Fruit fly (Drosophila melanogaster): ENCODE measurements around the gene CG34283.

The CG34283 gene

DNA sequence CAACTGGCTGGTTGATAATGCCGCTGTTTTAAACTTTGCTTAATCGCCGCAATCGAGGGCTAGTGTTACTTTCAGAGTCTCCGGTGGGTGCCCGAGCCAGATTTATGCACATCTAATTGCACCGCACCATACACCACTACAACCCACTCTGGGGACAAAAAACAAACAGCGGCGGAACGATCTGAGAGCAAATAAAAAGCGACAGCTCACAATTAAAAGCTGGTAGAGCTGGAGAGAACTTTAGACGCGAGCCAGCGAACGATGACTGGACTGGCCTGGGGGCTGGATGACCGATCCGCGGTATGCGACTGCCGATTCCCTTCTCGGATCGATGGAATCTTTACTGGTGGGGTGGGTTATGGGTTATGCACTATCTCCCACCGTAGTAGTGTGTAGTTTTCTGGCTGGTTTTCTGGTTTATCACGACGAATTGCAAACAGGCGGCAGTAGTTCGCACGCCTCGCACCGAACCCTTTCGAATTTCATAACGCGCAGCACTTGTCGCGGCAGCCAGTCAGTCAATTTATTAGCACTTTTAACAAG, 17.1 kb upstream of the CG34283 start:
- peak; percentile 5 for TF ChIP-seq Hr39 (GFP tag; optimal IDR thresholded peaks at IDR 0.05)
- 0 out of 3 replicates have a peak, but pooled peaks have one; percentile 30 for TF ChIP-seq CG6163 (GFP tag; IDR thresholded peaks at IDR 0.05)
- TF ChIP-seq esn (GFP tag; optimal IDR thresholded peaks at IDR 0.05) = peak; percentile 5
- peak; percentile 1 for TF ChIP-seq achi (GFP tag; optimal IDR thresholded peaks at IDR 0.05)
- TF ChIP-seq svp (GFP tag) = peak; percentile 76
- TF ChIP-seq CG7368 (GFP tag; optimal IDR thresholded peaks at IDR 0.05) = peak; percentile 29
- TF ChIP-seq CG4318 (GFP tag; optimal IDR thresholded peaks at IDR 0.05) = no peak
- TF ChIP-seq lz (GFP tag; optimal IDR thresholded peaks at IDR 0.05) = peak; percentile 13
- no peak for TF ChIP-seq eg (GFP tag; IDR thresholded peaks at IDR 0.05)
- no peak for TF ChIP-seq Gug (GFP tag; IDR thresholded peaks at IDR 0.05)
- TF ChIP-seq CG10669 (GFP tag; optimal IDR thresholded peaks at IDR 0.05) = no peak
- TF ChIP-seq CG11902 (GFP tag; optimal IDR thresholded peaks at IDR 0.05) = no peak
- TF ChIP-seq vri (GFP tag; optimal IDR thresholded peaks at IDR 0.05) = no peak
- TF ChIP-seq CG15336 (GFP tag; IDR thresholded peaks at IDR 0.05) = no peak; the same call in 1 of the 2 replicates
- no peak for TF ChIP-seq acj6 (GFP tag; optimal IDR thresholded peaks at IDR 0.05)
- TF ChIP-seq topi (GFP tag; optimal IDR thresholded peaks at IDR 0.05) = no peak
- peak; percentile 8 for TF ChIP-seq net (GFP tag; optimal IDR thresholded peaks at IDR 0.05)
- peak; percentile 22 for TF ChIP-seq CG3919 (GFP tag; optimal IDR thresholded peaks at IDR 0.05)
- TF ChIP-seq dsx (GFP tag; optimal IDR thresholded peaks at IDR 0.05; ENCODE audit: poor library complexity, severe bottlenecking) = no peak
- no peak; the same call in 1 of the 3 replicates for TF ChIP-seq CG8119 (GFP tag; IDR thresholded peaks at IDR 0.05)
- TF ChIP-seq CG6276 (GFP tag; optimal IDR thresholded peaks at IDR 0.05) = peak; percentile 5
- no peak for TF ChIP-seq Hr38 (GFP tag; optimal IDR thresholded peaks at IDR 0.05)
- no peak for TF ChIP-seq Lpt (GFP tag; optimal IDR thresholded peaks at IDR 0.05)
- TF ChIP-seq OdsH (GFP tag; optimal IDR thresholded peaks at IDR 0.05) = peak; percentile 25
- peak; percentile 51 for TF ChIP-seq CG32006 (GFP tag; optimal IDR thresholded peaks at IDR 0.05)
- peak; percentile 24 for TF ChIP-seq pdm3 (GFP tag; optimal IDR thresholded peaks at IDR 0.05)
- no peak for TF ChIP-seq CG6854 (GFP tag; optimal IDR thresholded peaks at IDR 0.05)
- no peak for TF ChIP-seq CG1621 (tag; optimal IDR thresholded peaks at IDR 0.05)
- TF ChIP-seq CG31627 (GFP tag; optimal IDR thresholded peaks at IDR 0.05) = peak; percentile 2
- no peak for TF ChIP-seq fd85E (GFP tag; optimal IDR thresholded peaks at IDR 0.05)
- peak; percentile 3 for TF ChIP-seq Eip78C (GFP tag)
- no peak for TF ChIP-seq Sox102F (GFP tag; optimal IDR thresholded peaks at IDR 0.05)
- TF ChIP-seq ss (GFP tag; optimal IDR thresholded peaks at IDR 0.05) = peak in 1 of 2 experiments; percentile 26
- no peak for TF ChIP-seq CG16779 (tag; optimal IDR thresholded peaks at IDR 0.05)

DNA sequence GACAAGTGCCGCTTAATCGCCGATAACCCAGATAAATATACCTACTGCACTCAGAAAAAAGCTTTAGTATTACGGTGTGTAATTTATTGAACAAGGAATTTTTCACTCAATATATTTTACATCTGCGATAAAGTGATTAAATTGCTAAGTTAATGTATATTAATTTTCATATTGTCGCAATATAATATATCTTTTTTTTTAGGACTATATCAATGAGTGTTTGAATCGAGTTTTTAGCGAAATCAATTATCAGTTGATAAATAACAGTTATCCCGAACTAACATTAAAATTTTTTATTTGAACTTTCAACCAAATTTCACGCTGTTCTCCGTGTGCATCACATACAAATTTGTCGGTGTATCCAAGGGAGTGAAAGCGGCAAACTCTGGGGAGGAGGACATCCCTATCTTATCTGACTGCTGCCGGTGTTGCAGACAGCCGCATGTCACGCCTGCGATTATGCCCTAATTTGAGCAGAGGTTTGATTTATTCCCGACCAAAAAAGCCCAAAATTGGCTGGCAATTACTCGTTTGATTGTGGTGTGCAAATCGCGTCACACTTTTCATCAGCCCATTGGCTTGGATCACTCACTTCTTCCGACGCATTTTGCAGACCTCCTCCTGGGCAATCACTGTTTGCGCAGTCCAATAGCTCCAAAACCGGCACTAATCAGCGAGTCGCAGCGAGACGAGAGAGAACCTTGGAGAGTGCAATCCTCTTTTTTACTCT, 16.5 kb upstream of the CG34283 start:
- TF ChIP-seq Hr4 (GFP tag; optimal IDR thresholded peaks at IDR 0.05) (peak; percentile 11), cyc (GFP tag; optimal IDR thresholded peaks at IDR 0.05) (peak; percentile 32), acj6 (GFP tag; optimal IDR thresholded peaks at IDR 0.05) (peak; percentile 47), CG31627 (GFP tag; optimal IDR thresholded peaks at IDR 0.05) (peak; percentile 29), CG4318 (GFP tag; optimal IDR thresholded peaks at IDR 0.05) (no peak), Smox (GFP tag; optimal IDR thresholded peaks at IDR 0.05) (peak; percentile 29), CG34406 (GFP tag; optimal IDR thresholded peaks at IDR 0.05) (peak; percentile 47), fd59A (GFP tag; optimal IDR thresholded peaks at IDR 0.05) (peak; percentile 26), Eip78C (GFP tag) (peak; percentile 89), net (GFP tag; optimal IDR thresholded peaks at IDR 0.05) (peak; percentile 11), svp (GFP tag) (peak; percentile 82), Sox14 (GFP tag; optimal IDR thresholded peaks at IDR 0.05) (no peak), CG6854 (GFP tag; optimal IDR thresholded peaks at IDR 0.05) (no peak), CG16779 (tag; optimal IDR thresholded peaks at IDR 0.05) (no peak), CG10631 (GFP tag; optimal IDR thresholded peaks at IDR 0.05) (peak; percentile 4), CG3032 (tag; optimal IDR thresholded peaks at IDR 0.05) (no peak), Met (GFP tag; optimal IDR thresholded peaks at IDR 0.05) (peak; percentile 53), Hr39 (GFP tag; optimal IDR thresholded peaks at IDR 0.05) (no peak), CG15336 (GFP tag; IDR thresholded peaks at IDR 0.05) (no peak), CG3919 (GFP tag; optimal IDR thresholded peaks at IDR 0.05) (no peak), fd85E (GFP tag; optimal IDR thresholded peaks at IDR 0.05) (no peak), lz (GFP tag; optimal IDR thresholded peaks at IDR 0.05) (peak; percentile 32), vri (GFP tag; optimal IDR thresholded peaks at IDR 0.05) (peak; percentile 28), ss (GFP tag; optimal IDR thresholded peaks at IDR 0.05) (no peak), pdm3 (GFP tag; optimal IDR thresholded peaks at IDR 0.05) (no peak), eg (GFP tag; IDR thresholded peaks at IDR 0.05) (peak; percentile 16; the same call in 1 of the 3 replicates), Ets96B (tag; optimal IDR thresholded peaks at IDR 0.05) (peak; percentile 17), CG6792 (GFP tag; optimal IDR thresholded peaks at IDR 0.05) (peak; percentile 17), achi (GFP tag; optimal IDR thresholded peaks at IDR 0.05) (no peak), Sox102F (GFP tag; optimal IDR thresholded peaks at IDR 0.05) (no peak), esn (GFP tag; optimal IDR thresholded peaks at IDR 0.05) (peak; percentile 65), CG6276 (GFP tag; optimal IDR thresholded peaks at IDR 0.05) (no peak), Eip75B (GFP tag; optimal IDR thresholded peaks at IDR 0.05) (peak; percentile 44)
